Worm (Caenorhabditis elegans) whole organism, L1 larva: ENCODE measurements around the gene irld-44.

Experiments used
- ama-1 ChIP-seq: fragments of 150-350 bp; optimal IDR thresholded peaks from 2 replicates; lab custom pipeline; 2014
- ces-1 ChIP-seq: fragments of 150-350 bp; optimal IDR thresholded peaks from 2 replicates; lab custom pipeline; 2014; ENCODE audit warnings: missing biosample characterization, missing genetic modification reagents, missing genetic modification characterization
- egl-27 ChIP-seq, 2 experiments: fragments of 150-350 bp in 1 of 2; sonication (generic microtip); optimal IDR thresholded peaks; 3 replicates each; lab custom pipeline; 2017 to 2018; ENCODE audit warnings: missing biosample characterization in 2 of 2, missing genetic modification characterization in 2 of 2, missing genetic modification reagents in 2 of 2
- ets-5 ChIP-seq: fragments of 200-800 bp; sonication (Bioruptor generic); IDR thresholded peaks from 2 replicates; pipeline ENCODE4 v1.3.6; 2022; ENCODE audit warnings: missing genetic modification characterization, missing compliant biosample characterization
- fkh-10 ChIP-seq: sonication (generic microtip); optimal IDR thresholded peaks from 2 replicates; lab custom pipeline; 2017; ENCODE audit warnings: missing biosample characterization, missing genetic modification reagents, missing genetic modification characterization
- fkh-8 ChIP-seq: sonication (generic microtip); optimal IDR thresholded peaks from 2 replicates; lab custom pipeline; 2016; ENCODE audit warnings: mild to moderate bottlenecking, missing genetic modification characterization, missing compliant biosample characterization
- grh-1 ChIP-seq: fragments of 200-800 bp; sonication (Bioruptor generic); IDR thresholded peaks from 2 replicates; pipeline ENCODE4 v1.3.6; 2022; ENCODE audit warnings: missing genetic modification reagents, missing genetic modification characterization, missing compliant biosample characterization
- hpl-2 ChIP-seq: fragments of 150-350 bp; optimal IDR thresholded peaks from 2 replicates; lab custom pipeline; 2014; ENCODE audit warnings: missing biosample characterization, missing genetic modification reagents, missing genetic modification characterization
- isw-1 ChIP-seq: fragments of 200-800 bp; sonication (Bioruptor generic); IDR thresholded peaks from 2 replicates; pipeline ENCODE4 v1.3.6; 2022; ENCODE audit warnings: missing genetic modification characterization, missing compliant biosample characterization
- lin-13 ChIP-seq: fragments of 150-350 bp; optimal IDR thresholded peaks from 2 replicates; lab custom pipeline; 2014; ENCODE audit warnings: missing biosample characterization, missing genetic modification reagents, missing genetic modification characterization
- lin-39 ChIP-seq: fragments of 150-350 bp; optimal IDR thresholded peaks from 2 replicates; lab custom pipeline; 2014; ENCODE audit warnings: missing biosample characterization, missing genetic modification reagents, missing genetic modification characterization
- nhr-12 ChIP-seq: sonication (generic microtip); optimal IDR thresholded peaks from 2 replicates; lab custom pipeline; 2017; ENCODE audit warnings: missing biosample characterization, missing genetic modification characterization
- pax-3 ChIP-seq: fragments of 200-800 bp; sonication (Bioruptor generic); optimal IDR thresholded peaks from 2 replicates; lab custom pipeline; 2018; ENCODE audit warnings: mild to moderate bottlenecking, missing genetic modification characterization, moderate library complexity, missing compliant biosample characterization
- swsn-7 ChIP-seq: sonication (generic microtip); optimal IDR thresholded peaks from 2 replicates; lab custom pipeline; 2016; ENCODE audit warnings: missing genetic modification characterization, missing compliant biosample characterization
- tbx-2 ChIP-seq: sonication (generic microtip); optimal IDR thresholded peaks from 2 replicates; lab custom pipeline; 2016; ENCODE audit warnings: missing genetic modification characterization, missing compliant biosample characterization
- unc-62 ChIP-seq: fragments of 150-350 bp; optimal IDR thresholded peaks from 2 replicates; lab custom pipeline; 2014; ENCODE audit warnings: missing biosample characterization, missing genetic modification reagents, missing genetic modification characterization
- vab-15 ChIP-seq: sonication (generic microtip); optimal IDR thresholded peaks from 2 replicates; lab custom pipeline; 2017; ENCODE audit warnings: missing genotype, mild to moderate bottlenecking, missing genetic modification characterization, missing compliant biosample characterization
- xbp-1 ChIP-seq: sonication (generic microtip); optimal IDR thresholded peaks from 2 replicates; lab custom pipeline; 2016; ENCODE audit warnings: missing genetic modification characterization, missing compliant biosample characterization

irld-44 gene

DNA sequence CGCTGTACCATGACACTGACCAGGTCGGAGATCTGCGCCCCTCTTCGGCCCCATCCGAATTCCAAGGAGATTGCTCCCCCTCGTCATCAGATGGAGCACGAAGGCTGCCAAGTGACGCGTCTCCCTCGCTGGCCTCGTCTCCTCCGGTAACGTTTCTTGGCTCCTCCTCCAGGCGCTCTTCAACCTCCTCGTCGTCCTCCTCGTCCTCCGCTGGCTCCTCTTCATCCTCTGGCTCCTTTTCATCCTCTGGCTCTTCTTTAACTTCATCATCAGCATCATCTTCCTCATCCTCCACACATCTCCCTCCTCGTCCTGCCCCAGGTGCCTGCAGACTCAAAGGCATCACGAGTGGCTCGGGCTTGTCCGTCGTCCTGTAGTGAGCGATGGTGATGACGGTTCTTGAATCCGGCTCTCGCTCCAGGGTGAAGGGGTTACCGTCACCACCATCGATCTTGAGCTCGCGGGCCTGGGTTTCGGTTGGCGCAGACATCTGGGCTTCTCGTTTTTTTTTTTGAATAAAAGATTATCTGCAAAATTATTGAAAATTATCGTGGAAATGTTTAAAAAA lies 48.2 kb downstream of the irld-44 start:
- no peak for TF ChIP-seq xbp-1 (tag; lab: Kevin White, UChicago)
- TF ChIP-seq ets-5: no peak
- no peak for TF ChIP-seq swsn-7 (tag; lab: Kevin White, UChicago)
- no peak for TF ChIP-seq hpl-2 (GFP tag; lab: Kevin White, UChicago)
- TF ChIP-seq ama-1 (lab: Kevin White, UChicago): no peak
- TF ChIP-seq grh-1 (GFP tag; lab: Robert Waterston, UW): no peak
- TF ChIP-seq lin-39: no peak

DNA sequence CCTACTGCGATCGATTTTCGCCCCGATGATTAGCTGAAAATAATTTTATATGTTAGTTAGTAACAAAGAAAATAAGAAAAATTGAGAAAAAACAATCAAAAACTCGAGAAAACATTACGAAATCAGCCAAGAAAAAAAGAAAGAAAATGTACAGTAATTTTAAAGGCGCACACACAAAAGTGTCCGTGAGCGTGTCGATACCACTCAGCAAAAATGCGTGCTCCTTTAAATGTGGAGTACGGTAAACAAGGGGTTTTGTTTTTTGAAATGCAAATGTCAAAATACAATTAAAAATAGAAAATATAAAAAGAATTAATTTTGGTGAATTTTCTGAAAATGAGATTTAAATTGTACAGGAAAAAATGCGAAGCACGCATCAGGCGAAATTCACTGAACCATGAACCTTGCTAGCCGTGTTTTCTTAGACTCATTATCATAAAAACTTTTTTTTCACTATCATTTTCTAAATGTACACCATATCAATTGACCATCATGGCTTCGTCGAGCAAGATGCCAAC lies 50.5 kb downstream of the irld-44 start, which contains the start of gene srw-90:
TSS of gene srw-90 (plus strand) at position 468 of the 518 bp plus-strand sequence.
- TF ChIP-seq pax-3 (tag; lab: Kevin White, UChicago): no peak
- TF ChIP-seq isw-1 (GFP tag; lab: Robert Waterston, UW): no peak
- no peak for TF ChIP-seq tbx-2 (tag; lab: Kevin White, UChicago)
- no peak for TF ChIP-seq vab-15 (tag; lab: Kevin White, UChicago)
- TF ChIP-seq lin-13 (GFP tag; lab: Kevin White, UChicago): no peak
- TF ChIP-seq fkh-10: no peak
- no peak for TF ChIP-seq egl-27 (tag; optimal IDR thresholded peaks at IDR 0.05; lab: Kevin White, UChicago)
- no peak for TF ChIP-seq unc-62 (GFP tag; lab: Kevin White, UChicago)
- TF ChIP-seq fkh-8 (tag; lab: Kevin White, UChicago): no peak
- TF ChIP-seq ces-1 (GFP tag; lab: Kevin White, UChicago): no peak
- TF ChIP-seq nhr-12 (tag; lab: Kevin White, UChicago): no peak
- no peak for TF ChIP-seq ama-1 (lab: Kevin White, UChicago)
